Fruit fly (Drosophila melanogaster) whole organism, adult: Measurements from ENCODE around the gene Asator.
A peak's percentile ranks its signal among the peaks of the same experiment; 100 is the strongest.

Source experiments
- CG14711 ChIP-seq: fragments of 200-800 bp; sonication (Bioruptor generic); optimal IDR thresholded peaks from 2 replicates; lab custom pipeline; 2018; ENCODE audit warnings: missing biosample characterization, mild to moderate bottlenecking, missing genetic modification characterization, moderate library complexity
- CG1620 ChIP-seq: fragments of 200-800 bp; sonication (Bioruptor generic); optimal IDR thresholded peaks from 2 replicates; lab custom pipeline; 2016; ENCODE audit warnings: missing biosample characterization, missing genetic modification characterization
- CG5204 ChIP-seq: fragments of 200-800 bp; sonication (Bioruptor generic); optimal IDR thresholded peaks from 2 replicates; lab custom pipeline; 2016; ENCODE audit warnings: missing biosample characterization, missing genetic modification characterization
- CG7045 ChIP-seq: fragments of 200-800 bp; sonication (Bioruptor generic); optimal IDR thresholded peaks from 2 replicates; lab custom pipeline; 2017; ENCODE audit warnings: missing biosample characterization, mild to moderate bottlenecking, missing genetic modification characterization
- Clk ChIP-seq: fragments of 200-800 bp; sonication (Bioruptor generic); optimal IDR thresholded peaks from 2 replicates; lab custom pipeline; 2017; ENCODE audit warnings: missing biosample characterization, missing genetic modification characterization
- Crg-1 ChIP-seq: fragments of 200-800 bp; sonication (Bioruptor generic); optimal IDR thresholded peaks from 2 replicates; lab custom pipeline; 2016; ENCODE audit warnings: missing biosample characterization, missing genetic modification characterization
- Hr96 ChIP-seq: fragments of 200-800 bp; sonication (Bioruptor generic); optimal IDR thresholded peaks from 2 replicates; lab custom pipeline; 2016; ENCODE audit warnings: missing biosample characterization, missing genetic modification characterization
- Mnt ChIP-seq: fragments of 200-800 bp; sonication (Bioruptor generic); optimal IDR thresholded peaks from 2 replicates; lab custom pipeline; 2016; ENCODE audit warnings: missing biosample characterization, mild to moderate bottlenecking, missing genetic modification characterization
- bab1 ChIP-seq: fragments of 200-800 bp; sonication (Bioruptor generic); optimal IDR thresholded peaks from 3 replicates; lab custom pipeline; 2019; ENCODE audit warnings: missing biosample characterization, mild to moderate bottlenecking, missing genetic modification characterization, moderate library complexity
- cnc ChIP-seq, 2 experiments: fragments of >200 bp; optimal IDR thresholded peaks; 2 replicates each; lab custom pipeline; 2017
- kay ChIP-seq: fragments of 200-800 bp; sonication (Bioruptor generic); peaks from one replicate; lab custom pipeline; 2016; ENCODE audit warnings: missing biosample characterization, missing genetic modification characterization, borderline replicate concordance
- ovo ChIP-seq: fragments of 200-800 bp; sonication (Bioruptor generic); optimal IDR thresholded peaks from 2 replicates; lab custom pipeline; 2016; ENCODE audit warnings: missing biosample characterization, missing genetic modification characterization
- tj ChIP-seq: fragments of 200-800 bp; sonication (Bioruptor generic); optimal IDR thresholded peaks from 3 replicates; lab custom pipeline; 2017; ENCODE audit warnings: missing biosample characterization, mild to moderate bottlenecking, missing genetic modification characterization, moderate library complexity

dm6 chr4:443592-444257 lies 45.1 kb downstream of the Asator start, which contains the start of gene lgs:
- TF ChIP-seq CG7045 (GFP tag; lab: Kevin White, UChicago): no peak
- TF ChIP-seq Hr96 (GFP tag; lab: Kevin White, UChicago): no peak
- TF ChIP-seq CG5204 (GFP tag; lab: Kevin White, UChicago): no peak
- TF ChIP-seq bab1 (GFP tag; lab: Kevin White, UChicago): peak; percentile 36
- TF ChIP-seq ovo (GFP tag; lab: Kevin White, UChicago): no peak
- no peak for TF ChIP-seq cnc (optimal IDR thresholded peaks at IDR 0.05; lab: Kevin White, UChicago)
- TF ChIP-seq CG1620 (GFP tag; lab: Kevin White, UChicago): peak; percentile 23
- no peak for TF ChIP-seq Mnt (GFP tag; lab: Kevin White, UChicago)
- TF ChIP-seq CG14711 (tag; lab: Kevin White, UChicago): no peak
- TF ChIP-seq kay (GFP tag; lab: Kevin White, UChicago): no peak
- no peak for TF ChIP-seq Crg-1 (GFP tag; lab: Kevin White, UChicago)
- peak; percentile 44 for TF ChIP-seq tj (GFP tag; lab: Kevin White, UChicago)
- no peak for TF ChIP-seq Clk (GFP tag; lab: Kevin White, UChicago)
